Fruit fly (Drosophila melanogaster) whole organism, embryonic: ENCODE measurements around the gene CG3625.

Experiments used
- Adf1 ChIP-seq: fragments of 200-800 bp; sonication (Bioruptor generic); IDR thresholded peaks from 2 replicates; pipeline ENCODE4 v1.3.6; 2022; ENCODE audit warnings: missing biosample characterization, missing genetic modification characterization
- BEAF-32 ChIP-seq: fragments of 200-800 bp; sonication (Bioruptor generic); optimal IDR thresholded peaks from 3 replicates; lab custom pipeline; 2017; ENCODE audit warnings: missing biosample characterization, missing genetic modification characterization, mild to moderate bottlenecking, moderate library complexity, missing genetic modification reagents
- CG11723 ChIP-seq: fragments of 200-800 bp; sonication (Bioruptor generic); optimal IDR thresholded peaks from 2 replicates; lab custom pipeline; 2017; ENCODE audit warnings: missing biosample characterization, mild to moderate bottlenecking, missing genetic modification characterization
- CG15514 ChIP-seq: fragments of 200-800 bp; sonication (Bioruptor generic); optimal IDR thresholded peaks from 3 replicates; lab custom pipeline; 2017; ENCODE audit warnings: missing biosample characterization, missing genetic modification characterization, mild to moderate bottlenecking, moderate library complexity, missing genetic modification reagents
- CG1603 ChIP-seq: fragments of 200-800 bp; sonication (Bioruptor generic); optimal IDR thresholded peaks from 2 replicates; lab custom pipeline; 2019; ENCODE audit warnings: missing biosample characterization, mild to moderate bottlenecking, missing genetic modification characterization, moderate library complexity
- CG1832 ChIP-seq: fragments of 200-800 bp; sonication (Bioruptor generic); optimal IDR thresholded peaks from 2 replicates; lab custom pipeline; 2017; ENCODE audit warnings: missing biosample characterization, mild to moderate bottlenecking, missing genetic modification characterization, inconsistent platforms
- CG2116 ChIP-seq: fragments of 200-800 bp; sonication (Bioruptor generic); optimal IDR thresholded peaks from 3 replicates; lab custom pipeline; 2018; ENCODE audit warnings: missing biosample characterization, mild to moderate bottlenecking, missing genetic modification characterization
- CG32772 ChIP-seq: fragments of 200-800 bp; sonication (Bioruptor generic); IDR thresholded peaks from 2 replicates; pipeline ENCODE4 v1.3.6; 2022; ENCODE audit warnings: missing biosample characterization, missing genetic modification characterization
- CG34422 ChIP-seq: fragments of 200-800 bp; sonication (Bioruptor generic); IDR thresholded peaks from 3 replicates; pipeline ENCODE4 v1.3.6; 2022; ENCODE audit warnings: missing biosample characterization, missing genetic modification characterization
- CG7357 ChIP-seq: fragments of 200-800 bp; sonication (Bioruptor generic); IDR thresholded peaks from 3 replicates; pipeline ENCODE4 v1.3.6; 2022; ENCODE audit warnings: missing biosample characterization, missing genetic modification characterization
- CG7839 ChIP-seq: fragments of 200-800 bp; sonication (Bioruptor generic); optimal IDR thresholded peaks from 3 replicates; lab custom pipeline; 2018; ENCODE audit warnings: missing biosample characterization, mild to moderate bottlenecking, missing genetic modification characterization, moderate library complexity
- CG9797 ChIP-seq: fragments of 200-800 bp; sonication (Bioruptor generic); optimal IDR thresholded peaks from 3 replicates; lab custom pipeline; 2018; ENCODE audit warnings: missing biosample characterization, mild to moderate bottlenecking, missing genetic modification characterization
- CG9876 ChIP-seq: fragments of 200-800 bp; sonication (Bioruptor generic); optimal IDR thresholded peaks from 2 replicates; lab custom pipeline; 2016; ENCODE audit warnings: missing biosample characterization, missing genetic modification characterization
- CG9932 ChIP-seq: fragments of 200-800 bp; sonication (Bioruptor generic); IDR thresholded peaks from 2 replicates; pipeline ENCODE4 v1.3.6; 2022; ENCODE audit warnings: missing biosample characterization, missing genetic modification characterization
- CTCF ChIP-seq: fragments of 200-800 bp; sonication (Bioruptor generic); optimal IDR thresholded peaks from 2 replicates; lab custom pipeline; 2017; ENCODE audit warnings: missing biosample characterization, mild to moderate bottlenecking, missing genetic modification characterization, moderate library complexity
- Chrac-16 ChIP-seq: fragments of 200-800 bp; sonication (Bioruptor generic); optimal IDR thresholded peaks from 3 replicates; lab custom pipeline; 2016; ENCODE audit warnings: missing biosample characterization, missing genetic modification characterization
- Dll ChIP-seq: fragments of 200-800 bp; sonication (Bioruptor generic); IDR thresholded peaks from 4 replicates; pipeline ENCODE4 v1.3.6; 2022; ENCODE audit warnings: missing biosample characterization, missing genetic modification characterization; ENCODE audit not compliant: partially characterized antibody
- Dp ChIP-seq: fragments of 200-800 bp; sonication (Bioruptor generic); optimal IDR thresholded peaks from 2 replicates; lab custom pipeline; 2018; ENCODE audit warnings: missing biosample characterization, mild to moderate bottlenecking, missing genetic modification characterization, moderate library complexity
- E2f2 ChIP-seq: fragments of 200-800 bp; sonication (Bioruptor generic); IDR thresholded peaks from 2 replicates; pipeline ENCODE4 v1.3.6; 2022; ENCODE audit warnings: missing biosample characterization, missing genetic modification characterization
- Eip74EF ChIP-seq, 2 experiments: fragments of 200-800 bp in 1 of 2; fragments of >200 bp in 1 of 2; sonication (Bioruptor generic) in 1 of 2; optimal IDR thresholded peaks; 2 replicates each; lab custom pipeline; 2017 to 2019; ENCODE audit warnings: missing biosample characterization in 2 of 2, missing genetic modification characterization in 2 of 2, mild to moderate bottlenecking in 1 of 2, moderate library complexity in 1 of 2
- HmgZ ChIP-seq: fragments of 200-800 bp; sonication (Bioruptor generic); optimal IDR thresholded peaks from 2 replicates; lab custom pipeline; 2018; ENCODE audit warnings: missing biosample characterization, mild to moderate bottlenecking, missing genetic modification characterization
- MBD-R2 ChIP-seq: fragments of 200-800 bp; sonication (Bioruptor generic); IDR thresholded peaks from 2 replicates; pipeline ENCODE4 v1.3.6; 2022; ENCODE audit warnings: missing biosample characterization, missing genetic modification characterization
- MESR4 ChIP-seq: fragments of 200-800 bp; sonication (Bioruptor generic); optimal IDR thresholded peaks from 2 replicates; lab custom pipeline; 2018; ENCODE audit warnings: missing biosample characterization, mild to moderate bottlenecking, missing genetic modification characterization, moderate library complexity
- MTF-1 ChIP-seq: fragments of 200-800 bp; sonication (Bioruptor generic); optimal IDR thresholded peaks from 2 replicates; lab custom pipeline; 2018; ENCODE audit warnings: missing biosample characterization, mild to moderate bottlenecking, missing genetic modification characterization, borderline replicate concordance
- Med ChIP-seq: fragments of 200-800 bp; sonication (Bioruptor generic); peaks from one replicate; lab custom pipeline; 2016; ENCODE audit warnings: missing biosample characterization, missing genetic modification characterization, mild to moderate bottlenecking, inconsistent platforms, moderate library complexity
- Myb ChIP-seq: fragments of 200-800 bp; sonication (Bioruptor generic); optimal IDR thresholded peaks from 2 replicates; lab custom pipeline; 2016; ENCODE audit warnings: missing biosample characterization, missing genetic modification characterization
- Nf-YC ChIP-seq: fragments of 200-800 bp; optimal IDR thresholded peaks from 3 replicates; lab custom pipeline; 2019; ENCODE audit warnings: missing biosample characterization, mild to moderate bottlenecking, missing genetic modification characterization, moderate library complexity
- Opbp ChIP-seq: fragments of 200-800 bp; sonication (Bioruptor generic); IDR thresholded peaks from 3 replicates; pipeline ENCODE4 v1.3.6; 2022; ENCODE audit warnings: missing biosample characterization, missing genetic modification characterization; ENCODE audit not compliant: partially characterized antibody
- Pdp1 ChIP-seq, 2 experiments: fragments of 200-800 bp; sonication (Bioruptor generic); optimal IDR thresholded peaks; 3 replicates each; lab custom pipeline; 2016; ENCODE audit warnings: missing biosample characterization in 2 of 2, missing genetic modification characterization in 2 of 2, mild to moderate bottlenecking in 1 of 2, moderate library complexity in 1 of 2
- Sry-δ ChIP-seq: fragments of 200-800 bp; sonication (Bioruptor generic); optimal IDR thresholded peaks from 2 replicates; lab custom pipeline; 2016; ENCODE audit warnings: missing biosample characterization, missing genetic modification characterization
- Vsx1 ChIP-seq: fragments of 200-800 bp; sonication (Bioruptor generic); optimal IDR thresholded peaks from 2 replicates; lab custom pipeline; 2017; ENCODE audit warnings: missing biosample characterization, mild to moderate bottlenecking, missing genetic modification characterization, missing genetic modification reagents
- ap ChIP-seq: fragments of 200-800 bp; sonication (Bioruptor generic); IDR thresholded peaks from 2 replicates; pipeline ENCODE4 v1.3.6; 2022; ENCODE audit warnings: missing biosample characterization, missing genetic modification characterization
- bbx ChIP-seq: fragments of 200-800 bp; sonication (Bioruptor generic); IDR thresholded peaks from 2 replicates; pipeline ENCODE4 v1.3.6; 2022; ENCODE audit warnings: missing biosample characterization, missing genetic modification characterization; ENCODE audit not compliant: partially characterized antibody
- bigmax ChIP-seq: fragments of 200-800 bp; sonication (Bioruptor generic); optimal IDR thresholded peaks from 2 replicates; lab custom pipeline; 2018; ENCODE audit warnings: missing biosample characterization, mild to moderate bottlenecking, missing genetic modification characterization
- cg ChIP-seq: fragments of 200-800 bp; sonication (Bioruptor generic); optimal IDR thresholded peaks from 3 replicates; lab custom pipeline; 2019; ENCODE audit warnings: missing biosample characterization, mild to moderate bottlenecking, missing genetic modification characterization, moderate library complexity
- crp ChIP-seq, 2 experiments: fragments of 200-800 bp; sonication (Bioruptor generic); optimal IDR thresholded peaks; 2 replicates in 1 of 2; 3 replicates in 1 of 2; lab custom pipeline; 2017; ENCODE audit warnings: missing biosample characterization in 2 of 2, missing genetic modification characterization in 2 of 2, mild to moderate bottlenecking in 1 of 2, moderate library complexity in 1 of 2
- gfzf ChIP-seq: fragments of 200-800 bp; sonication (Bioruptor generic); optimal IDR thresholded peaks from 2 replicates; lab custom pipeline; 2016; ENCODE audit warnings: missing biosample characterization, mild to moderate bottlenecking, missing genetic modification characterization, moderate library complexity
- her ChIP-seq: fragments of 200-800 bp; sonication (Bioruptor generic); optimal IDR thresholded peaks from 2 replicates; lab custom pipeline; 2016; ENCODE audit warnings: missing biosample characterization, missing genetic modification characterization
- lilli ChIP-seq: fragments of 200-800 bp; sonication (Bioruptor generic); optimal IDR thresholded peaks from 3 replicates; lab custom pipeline; 2016; ENCODE audit warnings: missing biosample characterization, missing genetic modification characterization
- lmd ChIP-seq: fragments of 200-800 bp; sonication (Bioruptor generic); IDR thresholded peaks from 2 replicates; pipeline ENCODE4 v1.3.6; 2022; ENCODE audit warnings: missing biosample characterization, missing genetic modification characterization
- nmo ChIP-seq: fragments of 200-800 bp; sonication (Bioruptor generic); optimal IDR thresholded peaks from 2 replicates; lab custom pipeline; 2018; ENCODE audit warnings: missing biosample characterization, mild to moderate bottlenecking, missing genetic modification characterization, moderate library complexity
- pzg ChIP-seq: fragments of 200-800 bp; sonication (Bioruptor generic); optimal IDR thresholded peaks from 3 replicates; lab custom pipeline; 2018; ENCODE audit warnings: missing biosample characterization, mild to moderate bottlenecking, missing genetic modification characterization, moderate library complexity
- ranshi ChIP-seq: fragments of 200-800 bp; sonication (Bioruptor generic); IDR thresholded peaks from 2 replicates; pipeline ENCODE4 v1.3.6; 2022; ENCODE audit warnings: missing biosample characterization, missing genetic modification characterization

The CG3625 gene

dm6 chr2L:294452-295362 lies 3.1 kb upstream of the CG3625 start, which contains the start of the genes U2af38 and Stip1 (continued):
- no peak for TF ChIP-seq her (GFP tag; lab: Kevin White, UChicago)
- no peak for TF ChIP-seq ranshi
- peak; percentile 14 for TF ChIP-seq lilli
- TF ChIP-seq, all 482 proteins: peak for 130

- TF ChIP-seq Sry-δ (GFP tag; lab: Kevin White, UChicago) (peak; percentile 7), lilli (no peak), MESR4 (GFP tag; lab: Kevin White, UChicago) (peak; percentile 41), Dll (GFP tag; lab: Robert Waterston, UW) (peak; percentile 53; the same call in 1 of the 4 replicates), cg (GFP tag; lab: Kevin White, UChicago) (no peak), Myb (GFP tag; lab: Kevin White, UChicago) (peak; percentile 13), CG7357 (GFP tag; lab: Robert Waterston, UW) (no peak), Vsx1 (GFP tag; lab: Kevin White, UChicago) (no peak), MBD-R2 (GFP tag; lab: Robert Waterston, UW) (peak; percentile 75), Pdp1 (GFP tag; optimal IDR thresholded peaks at IDR 0.05; lab: Kevin White, UChicago) (peak in 1 of 2 experiments; percentile 97), BEAF-32 (peak; percentile 10), ap (GFP tag; lab: Robert Waterston, UW) (no peak), Eip74EF (GFP tag; optimal IDR thresholded peaks at IDR 0.05; lab: Kevin White, UChicago) (no peak), CTCF (GFP tag; lab: Kevin White, UChicago) (peak; percentile 44), E2f2 (GFP tag; lab: Robert Waterston, UW) (peak; percentile 91), CG34422 (peak; percentile 65; the same call in 1 of the 3 replicates), pzg (GFP tag; lab: Kevin White, UChicago) (peak; percentile 63), bbx (GFP tag; lab: Robert Waterston, UW) (0 out of 2 replicates have a peak, but pooled peaks have one; percentile 38), Med (GFP tag; lab: Kevin White, UChicago) (peak; percentile 66), lmd (GFP tag; lab: Robert Waterston, UW) (no peak), CG1603 (tag; lab: Kevin White, UChicago) (peak; percentile 45), Nf-YC (tag; lab: Kevin White, UChicago) (no peak), CG15514 (GFP tag; lab: Kevin White, UChicago) (peak; percentile 63), bigmax (peak; percentile 94), CG32772 (GFP tag; lab: Robert Waterston, UW) (no peak), nmo (GFP tag; lab: Kevin White, UChicago) (no peak), gfzf (peak; percentile 76), CG11723 (GFP tag; lab: Kevin White, UChicago) (no peak), CG9932 (GFP tag; lab: Robert Waterston, UW) (no peak), Opbp (GFP tag; lab: Robert Waterston, UW) (no peak; the same call in 2 of the 3 replicates), CG7839 (no peak), CG9797 (peak; percentile 62), CG9876 (GFP tag; lab: Kevin White, UChicago) (no peak), crp (GFP tag; optimal IDR thresholded peaks at IDR 0.05; lab: Kevin White, UChicago) (peak in 1 of 2 experiments; percentile 82), Adf1 (GFP tag; lab: Robert Waterston, UW) (no peak), CG1832 (GFP tag; lab: Kevin White, UChicago) (no peak), Dp (GFP tag; lab: Kevin White, UChicago) (peak; percentile 90), CG2116 (GFP tag; lab: Kevin White, UChicago) (peak; percentile 32), HmgZ (tag; lab: Kevin White, UChicago) (peak; percentile 27), Chrac-16 (GFP tag; lab: Kevin White, UChicago) (no peak), MTF-1 (GFP tag; lab: Kevin White, UChicago) (no peak)
Observed at dm6 chr2L:292301-292700, 706 bp upstream of the CG3625 start, which contains the start of gene CG11562. Gene CG11562 (plus strand): TSS chr2L:292419.
